Worm (Caenorhabditis elegans): ENCODE data around the gene frpr-1.
"Not testable (repeated sequence)": the region's sequence is repeated elsewhere in the genome, so short reads cannot be mapped to it uniquely, and the experiment has no call there.

Gene frpr-1

ce11 chrX:8152560-8153043, 23.2 kb upstream of the frpr-1 start:
- peak; percentile 32 for TF ChIP-seq nhr-102 (tag; optimal IDR thresholded peaks at IDR 0.05)
- TF ChIP-seq lim-7 (GFP tag; IDR thresholded peaks at IDR 0.05) = peak; percentile 63
- TF ChIP-seq Y48G9A.11 (GFP tag; IDR thresholded peaks at IDR 0.05) = peak; percentile 72; the same call in 1 of the 2 replicates
- TF ChIP-seq F26F4.8 (GFP tag; conservative IDR thresholded peaks at IDR 0.05) = peak; percentile 58; the same call in 1 of the 2 replicates
- TF ChIP-seq egl-43 (GFP tag; IDR thresholded peaks at IDR 0.05) = peak; percentile 80; the same call in 1 of the 2 replicates
- peak; percentile 63 for TF ChIP-seq lin-38 (GFP tag; IDR thresholded peaks at IDR 0.05)
- TF ChIP-seq zip-11 (GFP tag; IDR thresholded peaks at IDR 0.05) = 0 out of 2 replicates have a peak, but pooled peaks have one; percentile 18
- TF ChIP-seq zfp-3 (GFP tag; conservative IDR thresholded peaks at IDR 0.05) = 0 out of 2 replicates have a peak, but pooled peaks have one; percentile 42
- 0 out of 2 replicates have a peak, but pooled peaks have one; percentile 51 for TF ChIP-seq ctbp-1 (GFP tag; IDR thresholded peaks at IDR 0.05)
- 0 out of 2 replicates have a peak, but pooled peaks have one; percentile 45 for TF ChIP-seq vab-7 (GFP tag; IDR thresholded peaks at IDR 0.05)
- peak; percentile 85 for TF ChIP-seq dmd-8 (GFP tag; IDR thresholded peaks at IDR 0.05)
- TF ChIP-seq nhr-48 (tag; optimal IDR thresholded peaks at IDR 0.05) = peak; percentile 32
- TF ChIP-seq hlh-30 (tag; optimal IDR thresholded peaks at IDR 0.05; ENCODE audit: insufficient read depth) = peak; percentile 52
- 0 out of 4 replicates have a peak, but pooled peaks of 1 of the 2 experiments have one; percentile 47 for TF ChIP-seq madf-5 (GFP tag; IDR thresholded peaks at IDR 0.05)
- TF ChIP-seq arid-1 (GFP tag; conservative IDR thresholded peaks at IDR 0.05) = peak; percentile 58; the same call in 1 of the 2 replicates
- TF ChIP-seq T26A8.4 (GFP tag; IDR thresholded peaks at IDR 0.05) = peak; percentile 46; the same call in 1 of the 2 replicates
- peak; percentile 71; the same call in 1 of the 2 replicates for TF ChIP-seq pha-4 (GFP tag; IDR thresholded peaks at IDR 0.05)
- not testable (repeated sequence) for TF ChIP-seq pha-4 (tag; optimal IDR thresholded peaks at IDR 0.05)
- peak; percentile 32; the same call in 1 of the 2 replicates for TF ChIP-seq dmd-6 (GFP tag; IDR thresholded peaks at IDR 0.05)
- peak; percentile 45; the same call in 1 of the 2 replicates for TF ChIP-seq php-3 (GFP tag; IDR thresholded peaks at IDR 0.05)
- peak; percentile 78; the same call in 1 of the 2 replicates for TF ChIP-seq snpc-1.2 (GFP tag; IDR thresholded peaks at IDR 0.05)
- peak; percentile 34 for TF ChIP-seq T20F7.1 (GFP tag; optimal IDR thresholded peaks at IDR 0.05)
- TF ChIP-seq D1046.2 (GFP tag; IDR thresholded peaks at IDR 0.05) = 0 out of 2 replicates have a peak, but pooled peaks have one; percentile 23

ce11 chrX:8151409-8151808, 22.0 kb upstream of the frpr-1 start:
- no peak for TF ChIP-seq ztf-7 (tag; optimal IDR thresholded peaks at IDR 0.05)
- peak; percentile 38 for TF ChIP-seq lir-3 (tag; optimal IDR thresholded peaks at IDR 0.05)
- 0 out of 2 replicates have a peak, but pooled peaks have one; percentile 22 for TF ChIP-seq tra-1 (GFP tag; IDR thresholded peaks at IDR 0.05)
- TF ChIP-seq F49E8.2 (tag; optimal IDR thresholded peaks at IDR 0.05; ENCODE audit: borderline replicate concordance) = peak; percentile 18
- peak; percentile 41 for TF ChIP-seq aha-1 (tag)
- no peak for TF ChIP-seq php-3 (GFP tag; IDR thresholded peaks at IDR 0.05)
- peak; percentile 74 for TF ChIP-seq egl-43 (GFP tag; IDR thresholded peaks at IDR 0.05)
- TF ChIP-seq snpc-1.2 (GFP tag; IDR thresholded peaks at IDR 0.05) = peak; percentile 64; the same call in 1 of the 2 replicates
- peak; percentile 43; the same call in 1 of the 2 replicates for TF ChIP-seq pha-4 (GFP tag; IDR thresholded peaks at IDR 0.05)
- no peak for TF ChIP-seq pha-4 (tag; optimal IDR thresholded peaks at IDR 0.05)
- no peak for TF ChIP-seq zfp-3 (GFP tag; conservative IDR thresholded peaks at IDR 0.05)
- TF ChIP-seq lin-38 (GFP tag; IDR thresholded peaks at IDR 0.05) = 0 out of 2 replicates have a peak, but pooled peaks have one; percentile 39
- peak; percentile 37; the same call in 1 of the 2 replicates for TF ChIP-seq set-16 (GFP tag; IDR thresholded peaks at IDR 0.05)
- TF ChIP-seq lim-7 (GFP tag; IDR thresholded peaks at IDR 0.05) = 0 out of 2 replicates have a peak, but pooled peaks have one; percentile 33
- TF ChIP-seq Y48G9A.11 (GFP tag; IDR thresholded peaks at IDR 0.05) = no peak
- no peak for TF ChIP-seq ces-1 (GFP tag; optimal IDR thresholded peaks at IDR 0.05)

ce11 chrX:8150621-8151020, 21.2 kb upstream of the frpr-1 start, which contains the start of gene F22F1.2:
Gene F22F1.2, minus strand, starts transcription at chrX:8150721.
- TF ChIP-seq Y75B8A.6 (GFP tag; IDR thresholded peaks at IDR 0.05) (no peak), ctbp-1 (GFP tag; IDR thresholded peaks at IDR 0.05) (no peak), attf-4 (tag; optimal IDR thresholded peaks at IDR 0.05) (no peak), Y105C5A.15 (GFP tag; IDR thresholded peaks at IDR 0.05) (no peak), dve-1 (tag; optimal IDR thresholded peaks at IDR 0.05; ENCODE audit: insufficient read depth) (no peak), lsy-2 (tag; optimal IDR thresholded peaks at IDR 0.05) (no peak), duxl-1 (tag; optimal IDR thresholded peaks at IDR 0.05; ENCODE audit: poor library complexity) (no peak), daf-16 (GFP tag; optimal IDR thresholded peaks at IDR 0.05) (no peak), daf-16 (tag; optimal IDR thresholded peaks at IDR 0.05) (no peak), cey-2 (tag; optimal IDR thresholded peaks at IDR 0.05; ENCODE audit: borderline replicate concordance, insufficient read depth) (no peak), zfp-2 (tag; optimal IDR thresholded peaks at IDR 0.05) (no peak), egl-43 (GFP tag; IDR thresholded peaks at IDR 0.05) (no peak), lin-1 (GFP tag; IDR thresholded peaks at IDR 0.05) (no peak)
